Fruit fly (Drosophila melanogaster) whole organism, embryonic: ENCODE measurements around the gene Sgs5bis.

Experiments used
- Bdp1 ChIP-seq: fragments of 200-800 bp; sonication (Bioruptor generic); optimal IDR thresholded peaks from 3 replicates; lab custom pipeline; 2016; ENCODE audit warnings: missing biosample characterization, missing genetic modification characterization
- CG11504 ChIP-seq: fragments of 200-800 bp; sonication (Bioruptor generic); optimal IDR thresholded peaks from 3 replicates; lab custom pipeline; 2019; ENCODE audit warnings: missing biosample characterization, mild to moderate bottlenecking, missing genetic modification characterization, moderate library complexity
- CG12659 ChIP-seq: fragments of 200-800 bp; sonication (Bioruptor generic); optimal IDR thresholded peaks from 3 replicates; lab custom pipeline; 2017; ENCODE audit warnings: mild to moderate bottlenecking, missing biosample characterization, missing genetic modification reagents, missing genetic modification characterization
- CG12744 ChIP-seq: fragments of 200-800 bp; sonication (Bioruptor generic); optimal IDR thresholded peaks from 2 replicates; lab custom pipeline; 2016; ENCODE audit warnings: missing biosample characterization, missing genetic modification characterization
- CG14667 ChIP-seq: fragments of 200-800 bp; sonication (Bioruptor generic); IDR thresholded peaks from 2 replicates; pipeline ENCODE4 v1.3.6; 2022; ENCODE audit warnings: missing biosample characterization, missing genetic modification characterization
- CG1602 ChIP-seq: fragments of 200-800 bp; sonication (Bioruptor generic); optimal IDR thresholded peaks from 3 replicates; lab custom pipeline; 2016; ENCODE audit warnings: missing biosample characterization, missing genetic modification characterization
- CG16815 ChIP-seq: fragments of 200-800 bp; sonication (Bioruptor generic); optimal IDR thresholded peaks from 3 replicates; lab custom pipeline; 2017; ENCODE audit warnings: missing biosample characterization, mild to moderate bottlenecking, missing genetic modification characterization
- CG17912 ChIP-seq: fragments of 200-800 bp; sonication (Bioruptor generic); optimal IDR thresholded peaks from 2 replicates; lab custom pipeline; 2018; ENCODE audit warnings: missing biosample characterization, mild to moderate bottlenecking, missing genetic modification characterization
- CG2199 ChIP-seq: fragments of 200-800 bp; sonication (Bioruptor generic); IDR thresholded peaks from 3 replicates; pipeline ENCODE4 v1.3.6; 2022; ENCODE audit warnings: missing biosample characterization, missing genetic modification characterization
- CG2202 ChIP-seq: fragments of 200-800 bp; sonication (Bioruptor generic); optimal IDR thresholded peaks from 2 replicates; lab custom pipeline; 2018; ENCODE audit warnings: missing biosample characterization, mild to moderate bottlenecking, missing genetic modification characterization
- CG2678 ChIP-seq: fragments of 200-800 bp; sonication (Bioruptor generic); optimal IDR thresholded peaks from 3 replicates; lab custom pipeline; 2019; ENCODE audit warnings: missing biosample characterization, mild to moderate bottlenecking, missing genetic modification characterization, moderate library complexity
- CG6175 ChIP-seq: fragments of 200-800 bp; sonication (Bioruptor generic); IDR thresholded peaks from 3 replicates; pipeline ENCODE4 v1.3.6; 2022; ENCODE audit warnings: missing biosample characterization, missing genetic modification characterization
- CG7786 ChIP-seq: fragments of 200-800 bp; sonication (Bioruptor generic); optimal IDR thresholded peaks from 2 replicates; lab custom pipeline; 2016; ENCODE audit warnings: missing biosample characterization, missing genetic modification characterization
- CG7963 ChIP-seq: fragments of 200-800 bp; sonication (Bioruptor generic); IDR thresholded peaks from 3 replicates; pipeline ENCODE4 v1.3.6; 2022; ENCODE audit warnings: missing biosample characterization, missing genetic modification characterization; ENCODE audit not compliant: partially characterized antibody
- Doc3 ChIP-seq: fragments of 200-800 bp; sonication (Bioruptor generic); IDR thresholded peaks from 3 replicates; pipeline ENCODE4 v1.3.6; 2022; ENCODE audit warnings: missing biosample characterization, missing genetic modification characterization; ENCODE audit not compliant: partially characterized antibody
- Ets97D ChIP-seq: fragments of 200-800 bp; sonication (Bioruptor generic); optimal IDR thresholded peaks from 3 replicates; lab custom pipeline; 2016; ENCODE audit warnings: missing biosample characterization, missing genetic modification characterization
- GATAe ChIP-seq: fragments of 200-800 bp; sonication (Bioruptor generic); conservative IDR thresholded peaks from 2 replicates; pipeline ENCODE4 v1.3.6; 2022; ENCODE audit warnings: missing biosample characterization, missing genetic modification characterization
- Hr39 ChIP-seq: fragments of >200 bp; optimal IDR thresholded peaks from 2 replicates; lab custom pipeline; 2017
- Kr ChIP-seq: fragments of 200-800 bp; sonication (Bioruptor generic); optimal IDR thresholded peaks from 2 replicates; lab custom pipeline; 2017; ENCODE audit warnings: missing biosample characterization, mild to moderate bottlenecking, missing genetic modification characterization
- Mad ChIP-seq: fragments of 200-800 bp; sonication (Bioruptor generic); optimal IDR thresholded peaks from 2 replicates; lab custom pipeline; 2016; ENCODE audit warnings: missing biosample characterization, missing genetic modification characterization
- Neu2 ChIP-seq: fragments of 200-800 bp; sonication (Bioruptor generic); optimal IDR thresholded peaks from 3 replicates; lab custom pipeline; 2016; ENCODE audit warnings: missing biosample characterization, missing genetic modification characterization, borderline replicate concordance
- Ptx1 ChIP-seq: fragments of 200-800 bp; sonication (Bioruptor generic); IDR thresholded peaks from 2 replicates; pipeline ENCODE4 v1.3.6; 2022; ENCODE audit warnings: missing biosample characterization, missing genetic modification characterization
- Rx ChIP-seq: fragments of 200-800 bp; sonication (Bioruptor generic); IDR thresholded peaks from 2 replicates; pipeline ENCODE4 v1.3.6; 2022; ENCODE audit warnings: missing biosample characterization, missing genetic modification characterization
- Side ChIP-seq: fragments of 200-800 bp; sonication (Bioruptor generic); optimal IDR thresholded peaks from 2 replicates; lab custom pipeline; 2016; ENCODE audit warnings: missing biosample characterization, missing genetic modification characterization
- Sin3A ChIP-seq: fragments of >200 bp; optimal IDR thresholded peaks from 2 replicates; lab custom pipeline; 2018
- Spps ChIP-seq: fragments of 200-800 bp; sonication (Bioruptor generic); optimal IDR thresholded peaks from 2 replicates; lab custom pipeline; 2018; ENCODE audit warnings: missing biosample characterization, mild to moderate bottlenecking, missing genetic modification characterization
- Sry-δ ChIP-seq: fragments of 200-800 bp; sonication (Bioruptor generic); optimal IDR thresholded peaks from 2 replicates; lab custom pipeline; 2016; ENCODE audit warnings: missing biosample characterization, missing genetic modification characterization
- Usf ChIP-seq: fragments of 200-800 bp; sonication (Bioruptor generic); optimal IDR thresholded peaks from 2 replicates; lab custom pipeline; 2017; ENCODE audit warnings: missing genotype, missing biosample characterization, missing genetic modification characterization
- ase ChIP-seq: fragments of 200-800 bp; sonication (Bioruptor generic); IDR thresholded peaks from 3 replicates; pipeline ENCODE4 v1.3.6; 2022; ENCODE audit warnings: missing biosample characterization, missing genetic modification characterization
- ato ChIP-seq: fragments of 200-800 bp; sonication (Bioruptor generic); IDR thresholded peaks from 2 replicates; pipeline ENCODE4 v1.3.6; 2022; ENCODE audit warnings: missing biosample characterization, missing genetic modification characterization; ENCODE audit not compliant: partially characterized antibody
- cas ChIP-seq: fragments of 200-800 bp; sonication (Bioruptor generic); IDR thresholded peaks from 2 replicates; pipeline ENCODE4 v1.3.6; 2022; ENCODE audit warnings: missing biosample characterization, missing genetic modification characterization
- corto ChIP-seq: fragments of 200-800 bp; sonication (Bioruptor generic); optimal IDR thresholded peaks from 2 replicates; lab custom pipeline; 2016; ENCODE audit warnings: missing biosample characterization, mild to moderate bottlenecking, missing genetic modification characterization, moderate library complexity
- danr ChIP-seq: fragments of 200-800 bp; sonication (Bioruptor generic); IDR thresholded peaks from 2 replicates; pipeline ENCODE4 v1.3.6; 2022; ENCODE audit warnings: missing biosample characterization, missing genetic modification characterization
- gfzf ChIP-seq: fragments of 200-800 bp; sonication (Bioruptor generic); optimal IDR thresholded peaks from 2 replicates; lab custom pipeline; 2016; ENCODE audit warnings: missing biosample characterization, mild to moderate bottlenecking, missing genetic modification characterization, moderate library complexity
- hth ChIP-seq: fragments of >200 bp; optimal IDR thresholded peaks from 2 replicates; lab custom pipeline; 2017; ENCODE audit warnings: inconsistent platforms
- insv ChIP-seq, 2 experiments: fragments of 200-800 bp; sonication (Bioruptor generic); optimal IDR thresholded peaks; 3 replicates each; lab custom pipeline; 2016 to 2018; ENCODE audit warnings: missing biosample characterization in 2 of 2, missing genetic modification characterization in 2 of 2
- jumu ChIP-seq: fragments of 200-800 bp; sonication (Bioruptor generic); optimal IDR thresholded peaks from 3 replicates; lab custom pipeline; 2016; ENCODE audit warnings: missing biosample characterization, missing genetic modification characterization
- mirr ChIP-seq: fragments of 200-800 bp; sonication (Bioruptor generic); optimal IDR thresholded peaks from 3 replicates; lab custom pipeline; 2018; ENCODE audit warnings: missing biosample characterization, mild to moderate bottlenecking, missing genetic modification characterization
- pfk ChIP-seq: fragments of 200-800 bp; sonication (Bioruptor generic); optimal IDR thresholded peaks from 2 replicates; lab custom pipeline; 2018; ENCODE audit warnings: missing biosample characterization, mild to moderate bottlenecking, missing genetic modification characterization, moderate library complexity
- prd ChIP-seq, 3 experiments: fragments of >200 bp in 2 of 3; fragments of 200-800 bp in 1 of 3; sonication (Bioruptor generic) in 1 of 3; optimal IDR thresholded peaks in 2 of 3; IDR thresholded peaks in 1 of 3; 2 replicates in 2 of 3; 3 replicates in 1 of 3; pipeline versions ENCODE4 v1.3.6 to Lab custom; 2017 to 2022; ENCODE audit warnings: missing biosample characterization in 1 of 3, missing genetic modification characterization in 1 of 3
- ro ChIP-seq: fragments of 200-800 bp; sonication (Bioruptor generic); IDR thresholded peaks from 2 replicates; pipeline ENCODE4 v1.3.6; 2022; ENCODE audit warnings: missing biosample characterization, missing genetic modification characterization
- row ChIP-seq: fragments of 200-800 bp; sonication (Bioruptor generic); IDR thresholded peaks from 3 replicates; pipeline ENCODE4 v1.3.6; 2022; ENCODE audit warnings: missing biosample characterization, missing genetic modification characterization
- sima ChIP-seq: fragments of 200-800 bp; sonication (Bioruptor generic); optimal IDR thresholded peaks from 2 replicates; lab custom pipeline; 2016; ENCODE audit warnings: missing biosample characterization, missing genetic modification characterization
- slbo ChIP-seq: fragments of 200-800 bp; sonication (Bioruptor generic); IDR thresholded peaks from 2 replicates; pipeline ENCODE4 v1.3.6; 2022; ENCODE audit warnings: missing biosample characterization, missing genetic modification characterization
- slp2 ChIP-seq: fragments of 200-800 bp; sonication (Bioruptor generic); optimal IDR thresholded peaks from 2 replicates; lab custom pipeline; 2016; ENCODE audit warnings: missing biosample characterization, missing genetic modification characterization
- sug ChIP-seq: fragments of 200-800 bp; optimal IDR thresholded peaks from 2 replicates; lab custom pipeline; 2019; ENCODE audit warnings: missing biosample characterization, mild to moderate bottlenecking, missing genetic modification characterization, moderate library complexity
- trh ChIP-seq: fragments of 200-800 bp; sonication (Bioruptor generic); optimal IDR thresholded peaks from 2 replicates; lab custom pipeline; 2016; ENCODE audit warnings: missing biosample characterization, missing genetic modification characterization
- vvl ChIP-seq: fragments of 200-800 bp; sonication (Bioruptor generic); IDR thresholded peaks from 2 replicates; pipeline ENCODE4 v1.3.6; 2022; ENCODE audit warnings: missing biosample characterization, missing genetic modification characterization
- wek ChIP-seq: fragments of 200-800 bp; sonication (Bioruptor generic); optimal IDR thresholded peaks from 3 replicates; lab custom pipeline; 2018; ENCODE audit warnings: missing biosample characterization, mild to moderate bottlenecking, missing genetic modification characterization, moderate library complexity
- zen2 ChIP-seq: fragments of 200-800 bp; sonication (Bioruptor generic); IDR thresholded peaks from 3 replicates; pipeline ENCODE4 v1.3.6; 2022; ENCODE audit warnings: missing biosample characterization, missing genetic modification characterization; ENCODE audit not compliant: partially characterized antibody

Gene Sgs5bis

DNA sequence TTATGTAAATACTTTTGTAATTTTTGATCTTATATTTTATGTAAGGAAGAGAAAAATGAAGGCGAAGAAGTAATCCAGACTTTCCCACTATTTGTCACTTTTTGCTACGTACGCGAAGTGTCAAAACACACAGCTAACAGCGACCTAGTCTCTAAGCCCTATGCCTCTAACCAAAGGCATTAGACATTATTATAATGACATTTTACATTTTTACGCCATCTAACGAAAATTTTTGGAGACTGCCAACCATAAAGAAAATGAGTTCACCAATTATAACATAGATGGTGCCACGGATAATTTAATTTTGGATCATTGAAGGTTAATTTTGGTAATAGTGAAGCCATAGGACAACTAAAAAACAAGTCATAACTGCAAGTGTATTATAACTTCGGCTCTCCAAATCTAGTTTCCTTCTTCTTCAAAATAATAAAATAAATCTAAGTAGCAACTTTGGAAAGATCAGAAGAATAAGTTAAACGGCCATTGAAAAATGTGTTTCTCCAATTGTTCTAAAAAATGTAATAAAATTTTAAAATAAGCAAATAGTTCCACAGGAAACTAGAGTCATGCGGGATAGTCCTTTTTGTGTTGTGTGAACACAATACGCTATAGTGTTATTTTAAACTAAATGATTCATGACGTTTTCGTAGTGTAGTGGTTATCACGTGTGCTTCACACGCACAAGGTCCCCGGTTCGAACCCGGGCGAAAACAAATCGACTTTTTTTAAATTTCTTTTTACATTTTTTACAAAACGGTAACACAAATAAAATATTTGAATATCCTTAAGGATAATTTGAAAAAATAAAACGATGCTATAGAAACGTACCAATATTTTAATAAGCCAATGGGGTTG is 23.2 kb downstream of the Sgs5bis start (continued):
- no peak for TF ChIP-seq hth (lab: Kevin White, UChicago)
- no peak for TF ChIP-seq Sry-δ (GFP tag; lab: Kevin White, UChicago)
- TF ChIP-seq cas (GFP tag; lab: Robert Waterston, UW) = no peak
- TF ChIP-seq vvl (GFP tag; lab: Robert Waterston, UW) = peak; percentile 38; the same call in 1 of the 2 replicates
- TF ChIP-seq CG7963 (GFP tag; lab: Robert Waterston, UW) = peak; percentile 48
- TF ChIP-seq CG1602 (GFP tag; lab: Kevin White, UChicago) = no peak
- peak; percentile 2 for TF ChIP-seq gfzf (GFP tag; lab: Kevin White, UChicago)
- no peak for TF ChIP-seq Ets97D (GFP tag; lab: Kevin White, UChicago)
- no peak for TF ChIP-seq Kr (GFP tag; lab: Kevin White, UChicago)
- TF ChIP-seq corto (GFP tag; lab: Kevin White, UChicago) = no peak
- TF ChIP-seq Hr39 (lab: Kevin White, UChicago) = no peak
- no peak for TF ChIP-seq Rx (GFP tag; lab: Robert Waterston, UW)
- TF ChIP-seq Spps (tag; lab: Kevin White, UChicago) = no peak
- TF ChIP-seq sug (tag; lab: Kevin White, UChicago) = no peak
- no peak for TF ChIP-seq Neu2 (GFP tag; lab: Kevin White, UChicago)
- TF ChIP-seq Usf (GFP tag; lab: Kevin White, UChicago) = no peak
- TF ChIP-seq slbo (GFP tag; lab: Robert Waterston, UW) = peak; percentile 70
- peak; percentile 4 for TF ChIP-seq CG11504
- TF ChIP-seq sima (GFP tag; lab: Kevin White, UChicago) = no peak
- no peak for TF ChIP-seq GATAe (GFP tag; lab: Robert Waterston, UW)
- peak in 1 of 2 experiments; percentile 14 for TF ChIP-seq insv (GFP tag; optimal IDR thresholded peaks at IDR 0.05; lab: Kevin White, UChicago)
- TF ChIP-seq CG2202 = no peak
- peak; percentile 13 for TF ChIP-seq CG17912 (GFP tag; lab: Kevin White, UChicago)
- TF ChIP-seq CG12744 (GFP tag; lab: Kevin White, UChicago) = no peak
- TF ChIP-seq jumu (GFP tag; lab: Kevin White, UChicago) = no peak
- TF ChIP-seq trh (GFP tag; lab: Kevin White, UChicago) = no peak
- TF ChIP-seq Side (GFP tag; lab: Kevin White, UChicago) = no peak
- TF ChIP-seq mirr (GFP tag; lab: Kevin White, UChicago) = no peak
- TF ChIP-seq row = no peak
- peak; percentile 15 for TF ChIP-seq ato (GFP tag; lab: Robert Waterston, UW)
- no peak for TF ChIP-seq CG16815 (GFP tag; lab: Kevin White, UChicago)
- TF ChIP-seq CG2678 (tag; lab: Kevin White, UChicago) = no peak
- TF ChIP-seq wek (GFP tag; lab: Kevin White, UChicago) = no peak
- 0 out of 3 replicates have a peak, but pooled peaks have one; percentile 32 for TF ChIP-seq ase (GFP tag; lab: Robert Waterston, UW)
- no peak for TF ChIP-seq ro (GFP tag; lab: Robert Waterston, UW)
- TF ChIP-seq CG14667 (GFP tag; lab: Robert Waterston, UW) = no peak
- TF ChIP-seq Ptx1 (GFP tag; lab: Robert Waterston, UW) = peak; percentile 33; the same call in 1 of the 2 replicates
- peak; percentile 97 for TF ChIP-seq Bdp1
- TF ChIP-seq prd (optimal IDR thresholded peaks at IDR 0.05; lab: Kevin White, UChicago) = no peak
- TF ChIP-seq prd (GFP tag; IDR thresholded peaks at IDR 0.05; lab: Robert Waterston, UW) = peak; percentile 24; the same call in 1 of the 3 replicates
- TF ChIP-seq Sin3A (lab: Kevin White, UChicago) = no peak
- peak; percentile 82 for TF ChIP-seq CG2199 (GFP tag; lab: Robert Waterston, UW)
- 0 out of 3 replicates have a peak, but pooled peaks have one; percentile 21 for TF ChIP-seq Doc3 (GFP tag; lab: Robert Waterston, UW)
- no peak for TF ChIP-seq pfk (GFP tag; lab: Kevin White, UChicago)
- no peak for TF ChIP-seq zen2 (GFP tag; lab: Robert Waterston, UW)
- TF ChIP-seq CG12659 (GFP tag; lab: Kevin White, UChicago) = no peak
- no peak for TF ChIP-seq slp2
- no peak for TF ChIP-seq CG6175
- no peak for TF ChIP-seq Mad (GFP tag; lab: Kevin White, UChicago)
- TF ChIP-seq danr (GFP tag; lab: Robert Waterston, UW) = no peak
- no peak for TF ChIP-seq CG7786 (GFP tag; lab: Kevin White, UChicago)
